Worm (Caenorhabditis elegans): ENCODE data around the gene H39E23.3.

Gene H39E23.3

DNA sequence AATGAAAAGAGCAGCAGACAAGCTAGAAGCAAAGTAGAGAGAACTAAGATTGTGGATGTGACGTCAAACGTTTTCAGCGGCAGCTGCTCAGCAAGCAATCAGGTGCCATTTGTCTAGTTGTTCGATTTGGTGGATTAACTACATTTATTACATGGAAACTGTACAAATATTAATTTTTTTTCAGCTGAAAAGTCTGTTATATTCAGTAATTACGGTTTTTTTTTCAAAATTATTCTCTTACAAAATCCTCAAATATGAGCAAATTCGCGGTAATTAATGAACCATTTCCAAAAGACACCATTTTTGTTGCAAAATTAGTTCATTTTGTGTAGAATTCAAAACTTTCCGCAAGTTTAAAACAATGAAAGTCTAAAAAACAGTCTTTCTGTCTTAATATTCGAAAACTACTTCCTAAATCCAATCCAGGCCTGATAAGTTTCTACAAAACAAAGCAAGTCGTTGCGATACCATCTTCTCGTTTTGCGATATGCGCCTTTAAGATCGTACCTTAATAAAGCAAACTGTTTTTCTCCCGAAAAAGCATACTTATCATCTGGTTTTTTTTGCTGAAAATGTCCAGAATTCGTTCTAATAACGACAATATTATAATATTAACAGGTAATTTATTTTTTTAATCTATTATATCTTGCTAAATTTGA, 17.2 kb upstream of the H39E23.3 start, which contains the start of the genes D1086.5 and him-5:
D1086.5 (minus strand) TSS at position 51 of the 659 bp plus-strand sequence.
him-5 (plus strand) TSS at position 118 of the 659 bp plus-strand sequence.
- TF ChIP-seq eyg-1 (tag; optimal IDR thresholded peaks at IDR 0.05) = no peak
- no peak for TF ChIP-seq T23F11.4 (GFP tag; optimal IDR thresholded peaks at IDR 0.05)
- no peak for TF ChIP-seq pag-3 (tag; optimal IDR thresholded peaks at IDR 0.05; ENCODE audit: borderline replicate concordance)
- TF ChIP-seq ceh-31 (tag; optimal IDR thresholded peaks at IDR 0.05) = no peak
- TF ChIP-seq ceh-9 (tag; optimal IDR thresholded peaks at IDR 0.05) = no peak
- TF ChIP-seq unc-3 (GFP tag; conservative IDR thresholded peaks at IDR 0.05) = no peak
- no peak for TF ChIP-seq unc-3 (tag; optimal IDR thresholded peaks at IDR 0.05)
- TF ChIP-seq unc-86 (tag; optimal IDR thresholded peaks at IDR 0.05) = no peak
- TF ChIP-seq hlh-15 (tag; optimal IDR thresholded peaks at IDR 0.05) = no peak
- no peak for TF ChIP-seq ceh-6 (GFP tag; optimal IDR thresholded peaks at IDR 0.05)
- TF ChIP-seq pha-2 (tag; optimal IDR thresholded peaks at IDR 0.05) = no peak
- no peak for TF ChIP-seq ttx-3 (tag; optimal IDR thresholded peaks at IDR 0.05)
- TF ChIP-seq lim-6 (tag; optimal IDR thresholded peaks at IDR 0.05) = no peak

DNA sequence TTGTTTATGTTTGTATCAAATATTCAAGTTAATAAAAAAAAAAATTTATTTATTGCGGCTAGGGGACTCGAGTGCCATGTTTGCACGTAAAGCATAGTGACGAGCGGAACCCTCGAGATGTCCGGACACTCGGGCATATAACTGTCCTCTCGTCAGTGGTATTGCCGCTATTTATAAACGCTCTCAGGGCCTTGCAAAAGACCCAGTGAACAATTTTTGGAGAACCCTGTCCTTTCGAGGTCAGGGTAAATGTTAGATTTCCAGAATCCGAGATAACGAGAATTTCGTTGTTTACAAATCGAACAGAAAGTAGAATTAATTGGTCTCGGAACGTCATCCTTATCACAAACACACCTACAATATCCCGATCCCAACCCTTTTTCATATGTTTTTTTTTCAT, 15.2 kb upstream of the H39E23.3 start, which contains the start of gene D1086.3:
D1086.3 (plus strand) TSS at position 390 of the 400 bp plus-strand sequence.
- TF ChIP-seq madf-2 (tag; optimal IDR thresholded peaks at IDR 0.05) = no peak
- peak; percentile 72 for TF ChIP-seq ama-1 (optimal IDR thresholded peaks at IDR 0.05)
- TF ChIP-seq npax-4 (tag; optimal IDR thresholded peaks at IDR 0.05) = no peak

DNA sequence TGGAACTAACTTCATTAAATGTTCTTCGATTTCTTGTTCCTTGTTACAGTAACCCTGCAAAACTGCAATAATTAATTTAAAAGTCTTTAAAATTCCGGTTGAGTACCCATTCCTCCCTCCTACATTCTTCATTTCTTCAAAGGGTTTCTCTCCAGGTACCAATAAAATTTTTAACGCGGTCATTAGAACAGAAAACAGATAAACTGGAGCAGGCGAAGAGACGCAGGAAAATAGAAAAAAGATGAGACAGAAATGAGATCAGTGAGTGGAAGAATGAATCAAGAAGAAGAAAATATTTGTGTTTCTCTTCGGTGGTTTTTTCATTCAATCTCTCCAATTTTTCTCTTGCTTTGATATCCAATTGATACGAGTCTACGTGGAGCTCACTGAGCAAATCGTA, 13.8 kb upstream of the H39E23.3 start, which contains the start of gene D1086.8:
D1086.8 (plus strand) TSS at position 301 of the 400 bp plus-strand sequence.
- no peak for TF ChIP-seq rnt-1 (tag; optimal IDR thresholded peaks at IDR 0.05)
- no peak for TF ChIP-seq pha-4 (tag; optimal IDR thresholded peaks at IDR 0.05)
- TF ChIP-seq hlh-30 (tag; optimal IDR thresholded peaks at IDR 0.05; ENCODE audit: insufficient read depth) = no peak
- no peak for TF ChIP-seq Y22D7AL.16 (tag; optimal IDR thresholded peaks at IDR 0.05)
- TF ChIP-seq fkh-10 (GFP tag; optimal IDR thresholded peaks at IDR 0.05) = no peak
- TF ChIP-seq ceh-6 (GFP tag; optimal IDR thresholded peaks at IDR 0.05) = no peak

DNA sequence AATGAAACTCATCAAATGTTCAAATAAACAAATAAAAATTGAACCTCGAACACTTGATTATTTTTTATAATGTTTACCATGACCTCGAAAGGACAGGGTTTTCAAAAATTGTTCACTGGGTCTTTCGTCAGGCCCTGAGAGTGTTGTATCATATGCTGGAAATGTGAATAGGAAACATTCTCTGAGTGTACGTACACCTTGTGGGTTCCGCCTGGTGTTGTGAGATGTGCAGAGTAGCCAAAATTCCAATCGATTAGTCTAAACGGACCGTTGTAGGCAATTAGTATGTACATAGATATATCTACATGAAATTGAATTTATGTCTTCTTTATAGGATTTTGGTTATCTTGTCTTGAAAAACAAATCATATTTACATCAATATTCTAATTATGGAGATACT, 13.1 kb upstream of the H39E23.3 start:
- TF ChIP-seq unc-3 (GFP tag; conservative IDR thresholded peaks at IDR 0.05) (no peak), unc-3 (tag; optimal IDR thresholded peaks at IDR 0.05) (no peak), hlh-15 (tag; optimal IDR thresholded peaks at IDR 0.05) (no peak)

DNA sequence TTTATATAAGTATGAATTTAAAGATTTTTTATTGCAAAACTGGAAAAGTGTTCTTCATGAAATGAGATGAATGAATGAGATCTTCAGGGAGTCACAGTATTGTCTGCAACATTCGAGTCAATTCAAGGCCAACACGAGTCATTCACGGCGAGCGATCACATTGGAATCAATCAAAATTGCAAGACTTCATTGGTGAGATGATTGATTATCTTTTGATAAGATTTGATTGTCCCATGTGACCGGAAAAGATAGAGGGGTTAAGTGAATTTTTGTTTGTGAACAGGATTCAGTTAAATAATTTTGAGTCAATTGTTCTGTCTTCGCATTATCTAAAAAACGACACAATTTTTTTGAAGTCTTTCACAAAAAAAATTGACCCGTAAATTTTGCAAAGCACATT, 12.7 kb upstream of the H39E23.3 start:
- peak; percentile 9 for TF ChIP-seq unc-55 (GFP tag; optimal IDR thresholded peaks at IDR 0.05)
- no peak for TF ChIP-seq zip-5 (tag; optimal IDR thresholded peaks at IDR 0.05)
- no peak for TF ChIP-seq hlh-30 (tag; optimal IDR thresholded peaks at IDR 0.05; ENCODE audit: insufficient read depth)
- TF ChIP-seq ama-1 (optimal IDR thresholded peaks at IDR 0.05) = no peak
- TF ChIP-seq ref-2 (tag; optimal IDR thresholded peaks at IDR 0.05) = no peak
- no peak for TF ChIP-seq ceh-9 (tag; optimal IDR thresholded peaks at IDR 0.05)

DNA sequence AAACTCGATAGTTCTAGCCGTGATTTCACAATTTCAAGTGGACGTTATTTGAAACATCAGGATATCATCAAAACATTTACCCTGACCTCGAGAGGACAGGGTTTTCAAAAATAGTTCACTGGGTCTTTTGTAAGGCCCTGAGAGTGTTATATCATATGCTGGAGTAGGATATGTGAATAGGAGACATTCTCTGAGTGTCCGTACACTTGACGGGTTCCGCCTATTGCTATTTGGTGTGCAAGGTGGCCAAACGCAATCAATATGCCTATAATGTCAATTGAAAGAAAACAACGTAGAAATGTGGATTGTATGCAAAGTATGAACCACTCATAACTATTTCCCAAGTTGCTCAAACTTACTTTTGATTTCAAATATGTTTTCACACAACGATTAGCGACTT, 10.3 kb upstream of the H39E23.3 start:
- TF ChIP-seq ceh-31 (tag; optimal IDR thresholded peaks at IDR 0.05) = no peak
- TF ChIP-seq ttx-3 (tag; optimal IDR thresholded peaks at IDR 0.05) = no peak
- no peak for TF ChIP-seq hlh-15 (tag; optimal IDR thresholded peaks at IDR 0.05)
- TF ChIP-seq nfya-1 (tag; optimal IDR thresholded peaks at IDR 0.05) = no peak
- TF ChIP-seq syd-9 (tag; optimal IDR thresholded peaks at IDR 0.05) = no peak
- TF ChIP-seq fkh-6 (tag; optimal IDR thresholded peaks at IDR 0.05) = no peak
- no peak for TF ChIP-seq lim-6 (tag; optimal IDR thresholded peaks at IDR 0.05)
- TF ChIP-seq odd-2 (tag; optimal IDR thresholded peaks at IDR 0.05) = no peak
- no peak for TF ChIP-seq pha-2 (tag; optimal IDR thresholded peaks at IDR 0.05)

DNA sequence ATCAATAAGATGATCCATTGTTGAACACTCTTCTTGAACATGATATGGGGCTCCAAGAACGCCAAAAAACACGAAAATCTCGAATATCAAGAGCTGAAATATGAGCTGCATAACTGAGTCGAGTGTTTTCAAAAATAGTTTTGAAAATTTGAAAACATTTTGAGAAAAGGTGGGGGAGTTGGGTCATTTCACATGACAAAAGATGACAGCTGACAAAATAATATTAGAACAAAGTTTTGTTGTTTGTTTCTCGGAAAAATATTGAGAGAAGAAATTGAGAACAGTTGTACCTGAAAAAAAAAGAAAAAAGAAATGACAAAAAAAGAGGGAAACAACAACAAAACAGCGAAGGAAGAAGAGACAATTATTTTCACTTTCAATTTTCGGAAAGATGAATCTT, 9.1 kb upstream of the H39E23.3 start, which contains the start of the genes D1086.2 and D1086.1:
D1086.2 (minus strand) TSS at position 150 of the 400 bp plus-strand sequence.
D1086.1 (plus strand) TSS at position 340 of the 400 bp plus-strand sequence.
- TF ChIP-seq T23F11.4 (GFP tag; optimal IDR thresholded peaks at IDR 0.05) (no peak), ceh-24 (tag; optimal IDR thresholded peaks at IDR 0.05) (no peak), fkh-10 (GFP tag; optimal IDR thresholded peaks at IDR 0.05) (no peak), elt-4 (tag; optimal IDR thresholded peaks at IDR 0.05) (no peak), hlh-30 (tag; optimal IDR thresholded peaks at IDR 0.05; ENCODE audit: insufficient read depth) (no peak), tbx-2 (tag; optimal IDR thresholded peaks at IDR 0.05) (no peak), hlh-6 (tag; optimal IDR thresholded peaks at IDR 0.05) (no peak), tbx-7 (tag; optimal IDR thresholded peaks at IDR 0.05) (no peak), elt-2 (tag; optimal IDR thresholded peaks at IDR 0.05) (no peak), pros-1 (tag; optimal IDR thresholded peaks at IDR 0.05) (no peak)
